Worm (Caenorhabditis elegans): Measurements from ENCODE around the gene slc-36.5.

slc-36.5 gene

ce11 chrII:6835972-6836595 is 40.8 kb downstream of the slc-36.5 start (continued):
- no peak for TF ChIP-seq fos-1 (tag; optimal IDR thresholded peaks at IDR 0.05)
- TF ChIP-seq nhr-10 (tag; optimal IDR thresholded peaks at IDR 0.05) = no peak
- no peak for TF ChIP-seq ceh-32 (tag; optimal IDR thresholded peaks at IDR 0.05; ENCODE audit: poor library complexity)
- TF ChIP-seq rbr-2 (tag; optimal IDR thresholded peaks at IDR 0.05) = peak; percentile 25
- TF ChIP-seq F49E8.2 (tag; optimal IDR thresholded peaks at IDR 0.05; ENCODE audit: borderline replicate concordance) = no peak
- no peak for TF ChIP-seq aly-2 (tag; optimal IDR thresholded peaks at IDR 0.05)
- no peak for TF ChIP-seq F44E2.7 (GFP tag; IDR thresholded peaks at IDR 0.05)
- no peak for TF ChIP-seq vab-7 (GFP tag; IDR thresholded peaks at IDR 0.05)
- peak; percentile 52 for TF ChIP-seq dve-1 (tag; optimal IDR thresholded peaks at IDR 0.05; ENCODE audit: insufficient read depth)

ce11 chrII:6835500-6835899 is 41.4 kb downstream of the slc-36.5 start:
- no peak for TF ChIP-seq pha-4 (GFP tag; IDR thresholded peaks at IDR 0.05)
- no peak for TF ChIP-seq pha-4 (tag; optimal IDR thresholded peaks at IDR 0.05)
- TF ChIP-seq lsy-2 (tag; optimal IDR thresholded peaks at IDR 0.05) = peak in 1 of 2 experiments; percentile 50
- TF ChIP-seq nhr-10 (tag; optimal IDR thresholded peaks at IDR 0.05) = peak; percentile 18
- peak; percentile 80 for TF ChIP-seq nhr-28 (tag; optimal IDR thresholded peaks at IDR 0.05)
- TF ChIP-seq nhr-237 (tag; optimal IDR thresholded peaks at IDR 0.05) = no peak
- no peak for TF ChIP-seq daf-12 (tag; optimal IDR thresholded peaks at IDR 0.05)
- TF ChIP-seq tag-97 (GFP tag; IDR thresholded peaks at IDR 0.05) = no peak
- no peak for TF ChIP-seq F10B5.3 (tag; optimal IDR thresholded peaks at IDR 0.05)
- peak; percentile 28 for TF ChIP-seq mep-1 (tag; optimal IDR thresholded peaks at IDR 0.05)
- no peak for TF ChIP-seq mxl-2 (GFP tag; conservative IDR thresholded peaks at IDR 0.05)
- no peak for TF ChIP-seq nhr-11 (tag; optimal IDR thresholded peaks at IDR 0.05)
- no peak for TF ChIP-seq ceh-28 (tag; optimal IDR thresholded peaks at IDR 0.05)
- no peak for TF ChIP-seq D1046.2 (GFP tag; IDR thresholded peaks at IDR 0.05)
- peak; percentile 11 for TF ChIP-seq mes-2 (tag; optimal IDR thresholded peaks at IDR 0.05; ENCODE audit: poor library complexity, severe bottlenecking)
- peak; percentile 17 for TF ChIP-seq hlh-30 (tag; optimal IDR thresholded peaks at IDR 0.05; ENCODE audit: insufficient read depth)
- TF ChIP-seq tra-1 (GFP tag; IDR thresholded peaks at IDR 0.05) = 0 out of 2 replicates have a peak, but pooled peaks have one; percentile 47
- no peak for TF ChIP-seq nhr-111 (GFP tag; optimal IDR thresholded peaks at IDR 0.05)
- TF ChIP-seq unc-62 (GFP tag; optimal IDR thresholded peaks at IDR 0.05 in 1 of 2) = peak in 1 of 2 experiments; percentile 98
- TF ChIP-seq unc-62 (tag; optimal IDR thresholded peaks at IDR 0.05) = no peak
- no peak for TF ChIP-seq lim-7 (GFP tag; IDR thresholded peaks at IDR 0.05)
- TF ChIP-seq Y105C5A.15 (GFP tag; IDR thresholded peaks at IDR 0.05) = no peak
- peak; percentile 92 for TF ChIP-seq aha-1 (tag)
- peak; percentile 33 for TF ChIP-seq dve-1 (tag; optimal IDR thresholded peaks at IDR 0.05; ENCODE audit: insufficient read depth)
- no peak for TF ChIP-seq daf-19 (GFP tag; conservative IDR thresholded peaks at IDR 0.05)
- no peak for TF ChIP-seq mdt-29 (GFP tag; IDR thresholded peaks at IDR 0.05)

- no peak for TF ChIP-seq Y5F2A.4 (GFP tag; optimal IDR thresholded peaks at IDR 0.05)
- no peak for TF ChIP-seq nhr-25 (tag; optimal IDR thresholded peaks at IDR 0.05; ENCODE audit: borderline replicate concordance, insufficient read depth)
- peak in 1 of 2 experiments; percentile 52 for TF ChIP-seq unc-62 (GFP tag; optimal IDR thresholded peaks at IDR 0.05 in 1 of 2)
- TF ChIP-seq unc-62 (tag; optimal IDR thresholded peaks at IDR 0.05) = no peak
- TF ChIP-seq tra-1 (GFP tag; IDR thresholded peaks at IDR 0.05) = 0 out of 2 replicates have a peak, but pooled peaks have one; percentile 42
- peak; percentile 39 for TF ChIP-seq hlh-11 (tag; optimal IDR thresholded peaks at IDR 0.05)
- 0 out of 2 replicates have a peak, but pooled peaks have one; percentile 44 for TF ChIP-seq hmg-1.1 (GFP tag; IDR thresholded peaks at IDR 0.05)
- no peak for TF ChIP-seq zip-2 (tag; optimal IDR thresholded peaks at IDR 0.05)
- peak; percentile 68 for TF ChIP-seq egl-43 (GFP tag; IDR thresholded peaks at IDR 0.05)
- TF ChIP-seq mxl-3 (GFP tag; optimal IDR thresholded peaks at IDR 0.05) = peak; percentile 16
- peak; percentile 57 for TF ChIP-seq set-16 (GFP tag; IDR thresholded peaks at IDR 0.05)
- TF ChIP-seq lim-7 (GFP tag; IDR thresholded peaks at IDR 0.05) = 0 out of 2 replicates have a peak, but pooled peaks have one; percentile 46
- TF ChIP-seq ZK337.2 (GFP tag; IDR thresholded peaks at IDR 0.05) = peak; percentile 20; the same call in 1 of the 2 replicates
- TF ChIP-seq spr-1 (tag; optimal IDR thresholded peaks at IDR 0.05) = no peak
- TF ChIP-seq nhr-28 (tag; optimal IDR thresholded peaks at IDR 0.05) = peak; percentile 21
Observed at ce11 chrII:6834582-6835058, 42.2 kb downstream of the slc-36.5 start, which contains the start of gene egl-27. Gene egl-27 (plus strand): TSS chrII:6835008.
